Fruit fly (Drosophila melanogaster) whole organism, pupa: ENCODE results near the gene Muted.

ENCODE experiments used
- CG10348 ChIP-seq: fragments of 200-800 bp; sonication (Bioruptor generic); IDR thresholded peaks from 2 replicates; pipeline ENCODE4 v1.3.6; 2022; ENCODE audit warnings: missing biosample characterization, missing genetic modification characterization
- CG12605 ChIP-seq: fragments of 200-800 bp; sonication (Bioruptor generic); IDR thresholded peaks from 2 replicates; pipeline ENCODE4 v1.3.6; 2022; ENCODE audit warnings: missing biosample characterization, missing genetic modification characterization
- CG13204 ChIP-seq: fragments of 200-800 bp; sonication (Bioruptor generic); optimal IDR thresholded peaks from 2 replicates; lab custom pipeline; 2018; ENCODE audit warnings: missing biosample characterization, mild to moderate bottlenecking, missing genetic modification characterization, moderate library complexity
- CG14655 ChIP-seq: fragments of 200-800 bp; sonication (Bioruptor generic); optimal IDR thresholded peaks from 3 replicates; lab custom pipeline; 2017; ENCODE audit warnings: mild to moderate bottlenecking, missing biosample characterization, missing genetic modification reagents, missing genetic modification characterization
- CG15710 ChIP-seq: fragments of 200-800 bp; sonication (Bioruptor generic); optimal IDR thresholded peaks from 2 replicates; lab custom pipeline; 2018; ENCODE audit warnings: missing biosample characterization, mild to moderate bottlenecking, missing genetic modification characterization, moderate library complexity
- CG17806 ChIP-seq: fragments of 200-800 bp; sonication (Bioruptor generic); optimal IDR thresholded peaks from 2 replicates; lab custom pipeline; 2018; ENCODE audit warnings: missing biosample characterization, mild to moderate bottlenecking, missing genetic modification characterization, moderate library complexity
- CG32121 ChIP-seq: fragments of 200-800 bp; sonication (Bioruptor generic); IDR thresholded peaks from 2 replicates; pipeline ENCODE4 v1.3.6; 2022; ENCODE audit warnings: missing biosample characterization, missing genetic modification characterization
- CG34367 ChIP-seq: fragments of 200-800 bp; sonication (Bioruptor generic); optimal IDR thresholded peaks from 2 replicates; lab custom pipeline; 2018; ENCODE audit warnings: missing biosample characterization, mild to moderate bottlenecking, missing genetic modification characterization
- CG4496 ChIP-seq: fragments of 200-800 bp; sonication (Bioruptor generic); IDR thresholded peaks from 3 replicates; pipeline ENCODE4 v1.3.6; 2022; ENCODE audit warnings: missing biosample characterization, missing genetic modification characterization
- CG8159 ChIP-seq: fragments of 200-800 bp; sonication (Bioruptor generic); optimal IDR thresholded peaks from 3 replicates; lab custom pipeline; 2018; ENCODE audit warnings: missing biosample characterization, mild to moderate bottlenecking, missing genetic modification characterization, moderate library complexity
- CG8301 ChIP-seq: fragments of 200-800 bp; sonication (Bioruptor generic); optimal IDR thresholded peaks from 2 replicates; lab custom pipeline; 2018; ENCODE audit warnings: missing biosample characterization, mild to moderate bottlenecking, missing genetic modification characterization
- CG9948 ChIP-seq: fragments of 200-800 bp; sonication (Bioruptor generic); optimal IDR thresholded peaks from 2 replicates; lab custom pipeline; 2018; ENCODE audit warnings: missing biosample characterization, mild to moderate bottlenecking, missing genetic modification characterization, moderate library complexity
- D1 ChIP-seq: fragments of 200-800 bp; sonication (Bioruptor generic); optimal IDR thresholded peaks from 2 replicates; lab custom pipeline; 2018; ENCODE audit warnings: missing biosample characterization, mild to moderate bottlenecking, missing genetic modification characterization, moderate library complexity
- EcR ChIP-seq: fragments of 200-800 bp; sonication (Bioruptor generic); optimal IDR thresholded peaks from 3 replicates; lab custom pipeline; 2019; ENCODE audit warnings: missing biosample characterization, missing genetic modification characterization, mild to moderate bottlenecking, moderate library complexity, missing genetic modification reagents
- Ets98B ChIP-seq: fragments of 200-800 bp; sonication (Bioruptor generic); IDR thresholded peaks from 2 replicates; pipeline ENCODE4 v1.3.6; 2022; ENCODE audit warnings: missing biosample characterization, missing genetic modification characterization
- Pif1A ChIP-seq: fragments of 200-800 bp; sonication (Bioruptor generic); optimal IDR thresholded peaks from 3 replicates; lab custom pipeline; 2016; ENCODE audit warnings: missing biosample characterization, missing genetic modification characterization
- Pif1B ChIP-seq: fragments of 200-800 bp; sonication (Bioruptor generic); optimal IDR thresholded peaks from 3 replicates; lab custom pipeline; 2016; ENCODE audit warnings: missing biosample characterization, missing genetic modification characterization
- Snoo ChIP-seq: fragments of 200-800 bp; sonication (Bioruptor generic); optimal IDR thresholded peaks from 3 replicates; lab custom pipeline; 2017; ENCODE audit warnings: missing biosample characterization, mild to moderate bottlenecking, missing genetic modification characterization, inconsistent platforms
- fd96Ca ChIP-seq: fragments of 200-800 bp; sonication (Bioruptor generic); IDR thresholded peaks from 3 replicates; pipeline ENCODE4 v1.3.6; 2022; ENCODE audit warnings: missing biosample characterization, missing genetic modification characterization
- gl ChIP-seq: fragments of 200-800 bp; sonication (Bioruptor generic); optimal IDR thresholded peaks from 2 replicates; lab custom pipeline; 2018; ENCODE audit warnings: missing biosample characterization, mild to moderate bottlenecking, missing genetic modification characterization
- rn ChIP-seq: fragments of 200-800 bp; sonication (Bioruptor generic); IDR thresholded peaks from 2 replicates; pipeline ENCODE4 v1.3.6; 2022; ENCODE audit warnings: missing biosample characterization, missing genetic modification characterization

Muted gene

dm6 chr3R:22330512-22331119 is 31.8 kb upstream of the Muted start, which contains the start of gene CG33721:
TSS of gene CG33721 (plus strand) at chr3R:22331069.
- TF ChIP-seq CG17806 (tag; lab: Kevin White, UChicago) (no peak), CG10348 (GFP tag; lab: Robert Waterston, UW) (no peak), CG15710 (tag; lab: Kevin White, UChicago) (no peak), Pif1A (GFP tag; lab: Kevin White, UChicago) (no peak), EcR (no peak), D1 (tag; lab: Kevin White, UChicago) (no peak), CG32121 (GFP tag; lab: Robert Waterston, UW) (no peak), fd96Ca (GFP tag; lab: Robert Waterston, UW) (no peak), CG8301 (tag; lab: Kevin White, UChicago) (no peak), Ets98B (no peak), Pif1B (GFP tag; lab: Kevin White, UChicago) (no peak), CG8159 (tag; lab: Kevin White, UChicago) (no peak), gl (tag; lab: Kevin White, UChicago) (no peak), CG4496 (GFP tag; lab: Robert Waterston, UW) (no peak), CG34367 (tag; lab: Kevin White, UChicago) (no peak), Snoo (tag; lab: Kevin White, UChicago) (no peak), CG13204 (no peak), CG14655 (GFP tag; lab: Kevin White, UChicago) (no peak)
- TF ChIP-seq, all 21 proteins: peak for 0

- no peak for TF ChIP-seq gl (tag; lab: Kevin White, UChicago)
- no peak for TF ChIP-seq Pif1B (GFP tag; lab: Kevin White, UChicago)
- TF ChIP-seq CG8301 (tag; lab: Kevin White, UChicago) = no peak
- TF ChIP-seq CG17806 (tag; lab: Kevin White, UChicago) = no peak
- no peak for TF ChIP-seq Pif1A (GFP tag; lab: Kevin White, UChicago)
- no peak for TF ChIP-seq Snoo (tag; lab: Kevin White, UChicago)
- TF ChIP-seq fd96Ca (GFP tag; lab: Robert Waterston, UW) = no peak
- TF ChIP-seq CG12605 = no peak
- no peak for TF ChIP-seq CG14655 (GFP tag; lab: Kevin White, UChicago)
- no peak for TF ChIP-seq rn (GFP tag; lab: Robert Waterston, UW)
- no peak for TF ChIP-seq CG9948
- no peak for TF ChIP-seq CG34367 (tag; lab: Kevin White, UChicago)
- no peak for TF ChIP-seq CG8159 (tag; lab: Kevin White, UChicago)
Observed at dm6 chr3R:22331691-22332090, 30.7 kb upstream of the Muted start, which contains the start of gene CG13862. TSS of gene CG13862 (plus strand) at chr3R:22331991.

DNA sequence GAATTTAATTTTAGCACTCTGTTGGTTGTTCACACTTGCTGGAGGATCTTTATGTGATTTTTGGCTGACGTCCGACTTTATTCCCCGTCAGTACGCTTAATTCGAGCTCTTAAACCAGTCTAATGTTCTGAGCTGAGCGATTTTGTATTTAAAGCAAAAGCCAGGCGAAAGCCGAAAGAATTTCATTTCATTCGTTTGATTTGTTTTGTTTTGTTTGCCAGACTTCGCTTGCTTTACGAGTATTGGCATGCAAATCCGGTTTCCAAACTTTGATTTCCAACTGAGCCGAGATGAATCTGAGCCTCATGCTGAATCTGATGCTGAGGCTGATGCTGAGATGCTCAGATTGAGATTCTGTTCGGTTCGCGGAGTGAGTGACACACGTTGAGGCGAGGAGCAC is 28.4 kb upstream of the Muted start, which contains the start of gene CG5391:
CG5391 (minus strand) TSS at position 101 of the 400 bp plus-strand sequence.
- TF ChIP-seq CG32121 (GFP tag; lab: Robert Waterston, UW) (no peak), CG10348 (GFP tag; lab: Robert Waterston, UW) (no peak), gl (tag; lab: Kevin White, UChicago) (no peak), Pif1B (GFP tag; lab: Kevin White, UChicago) (no peak), CG8301 (tag; lab: Kevin White, UChicago) (no peak)

dm6 chr3R:22339510-22339909 is 22.9 kb upstream of the Muted start:
- TF ChIP-seq Pif1B (GFP tag; lab: Kevin White, UChicago) = peak; percentile 53
- peak; percentile 77 for TF ChIP-seq CG8159 (tag; lab: Kevin White, UChicago)
- peak; percentile 57; the same call in 1 of the 2 replicates for TF ChIP-seq Ets98B
- TF ChIP-seq gl (tag; lab: Kevin White, UChicago) = peak; percentile 49
- TF ChIP-seq CG10348 (GFP tag; lab: Robert Waterston, UW) = no peak
- TF ChIP-seq CG32121 (GFP tag; lab: Robert Waterston, UW) = no peak; the same call in 1 of the 2 replicates
- peak; percentile 61 for TF ChIP-seq CG9948
- TF ChIP-seq CG17806 (tag; lab: Kevin White, UChicago) = peak; percentile 70
- peak; percentile 49 for TF ChIP-seq CG34367 (tag; lab: Kevin White, UChicago)
- TF ChIP-seq rn (GFP tag; lab: Robert Waterston, UW) = peak; percentile 42; the same call in 1 of the 2 replicates
- TF ChIP-seq CG15710 (tag; lab: Kevin White, UChicago) = peak; percentile 76
- TF ChIP-seq CG13204 = peak; percentile 55
- peak; percentile 76; the same call in 2 of the 3 replicates for TF ChIP-seq CG4496 (GFP tag; lab: Robert Waterston, UW)
- peak; percentile 69 for TF ChIP-seq CG14655 (GFP tag; lab: Kevin White, UChicago)
- TF ChIP-seq EcR = no peak
- peak; percentile 71 for TF ChIP-seq Pif1A (GFP tag; lab: Kevin White, UChicago)
- no peak for TF ChIP-seq D1 (tag; lab: Kevin White, UChicago)
- peak; percentile 71; the same call in 2 of the 3 replicates for TF ChIP-seq fd96Ca (GFP tag; lab: Robert Waterston, UW)
- TF ChIP-seq CG8301 (tag; lab: Kevin White, UChicago) = peak; percentile 58
- TF ChIP-seq Snoo (tag; lab: Kevin White, UChicago) = peak; percentile 64
- no peak for TF ChIP-seq CG12605

dm6 chr3R:22340207-22340606 is 22.2 kb upstream of the Muted start, which contains the start of gene CG5388:
TSS of gene CG5388 (minus strand) at chr3R:22340307.
- TF ChIP-seq CG15710 (tag; lab: Kevin White, UChicago) = no peak
- TF ChIP-seq gl (tag; lab: Kevin White, UChicago) = no peak
- TF ChIP-seq CG13204 = no peak
- TF ChIP-seq CG14655 (GFP tag; lab: Kevin White, UChicago) = no peak
- no peak for TF ChIP-seq CG17806 (tag; lab: Kevin White, UChicago)
- TF ChIP-seq CG4496 (GFP tag; lab: Robert Waterston, UW) = no peak
- TF ChIP-seq CG32121 (GFP tag; lab: Robert Waterston, UW) = no peak
- TF ChIP-seq Pif1B (GFP tag; lab: Kevin White, UChicago) = no peak
- TF ChIP-seq CG10348 (GFP tag; lab: Robert Waterston, UW) = no peak
- TF ChIP-seq CG9948 = no peak
- TF ChIP-seq Pif1A (GFP tag; lab: Kevin White, UChicago) = no peak
- TF ChIP-seq EcR = no peak
- no peak for TF ChIP-seq D1 (tag; lab: Kevin White, UChicago)
- no peak for TF ChIP-seq CG34367 (tag; lab: Kevin White, UChicago)
- no peak for TF ChIP-seq fd96Ca (GFP tag; lab: Robert Waterston, UW)
